Fruit fly (Drosophila melanogaster): Measurements from ENCODE around the gene Nubp2.

Nubp2 gene

DNA sequence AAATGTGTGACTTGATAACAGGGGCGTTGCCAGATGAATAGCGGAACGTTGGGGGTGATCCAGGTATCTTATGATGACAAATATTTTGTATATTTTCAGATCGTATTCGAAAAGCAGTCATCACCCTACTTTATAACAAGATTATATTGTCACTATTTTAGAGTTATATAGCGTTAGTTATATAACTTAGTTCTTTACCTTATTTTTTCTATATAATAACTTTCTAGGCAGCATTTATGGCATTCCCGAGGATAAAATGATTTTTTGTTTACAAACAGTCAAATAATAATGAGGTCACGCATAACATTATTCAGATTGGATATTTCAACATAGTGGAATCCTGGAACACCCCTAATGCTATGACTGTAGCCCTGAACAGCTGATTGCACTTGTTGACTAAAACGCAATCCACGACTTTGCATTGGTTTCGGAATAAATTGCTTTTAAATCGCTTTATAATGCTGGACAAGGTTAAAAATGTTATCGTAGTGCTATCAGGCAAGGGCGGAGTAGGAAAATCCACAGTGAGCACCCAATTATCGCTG is at the start of gene Nubp2 (continued):
- TF ChIP-seq ham (GFP tag; IDR thresholded peaks at IDR 0.05) (peak; percentile 73), CG2678 (tag; optimal IDR thresholded peaks at IDR 0.05) (peak; percentile 97), CG2120 (GFP tag; optimal IDR thresholded peaks at IDR 0.05) (peak; percentile 98), CG5953 (GFP tag; IDR thresholded peaks at IDR 0.05) (peak; percentile 65; the same call in 1 of the 2 replicates), CG1529 (GFP tag; optimal IDR thresholded peaks at IDR 0.05) (peak; percentile 89), sqz (GFP tag; optimal IDR thresholded peaks at IDR 0.05) (peak; percentile 90), lov (optimal IDR thresholded peaks at IDR 0.05) (no peak), lov (GFP tag; IDR thresholded peaks at IDR 0.05) (no peak), CG18262 (tag; optimal IDR thresholded peaks at IDR 0.05) (peak; percentile 96), CG31365 (tag; optimal IDR thresholded peaks at IDR 0.05) (peak; percentile 51), CG15514 (GFP tag; optimal IDR thresholded peaks at IDR 0.05) (peak; percentile 87), Max (GFP tag; optimal IDR thresholded peaks at IDR 0.05) (peak; percentile 96), salm (tag; optimal IDR thresholded peaks at IDR 0.05) (peak; percentile 84), Usf (GFP tag; optimal IDR thresholded peaks at IDR 0.05) (peak; percentile 93), Sry-β (GFP tag; optimal IDR thresholded peaks at IDR 0.05) (peak; percentile 62), Deaf1 (tag; optimal IDR thresholded peaks at IDR 0.05) (peak; percentile 77), Ravus (GFP tag; IDR thresholded peaks at IDR 0.05) (peak; percentile 71), tgo (GFP tag; IDR thresholded peaks at IDR 0.05) (peak; percentile 95), CG11247 (GFP tag; IDR thresholded peaks at IDR 0.05) (peak; percentile 90), Hr3 (GFP tag; optimal IDR thresholded peaks at IDR 0.05) (peak; percentile 99), zf30C (GFP tag; optimal IDR thresholded peaks at IDR 0.05) (peak; percentile 4), slou (GFP tag; optimal IDR thresholded peaks at IDR 0.05) (peak; percentile 94), YL-1 (GFP tag; optimal IDR thresholded peaks at IDR 0.05) (peak; percentile 84), HHEX (GFP tag; optimal IDR thresholded peaks at IDR 0.05) (peak; percentile 94), CG4707 (GFP tag; optimal IDR thresholded peaks at IDR 0.05) (peak; percentile 65), CkIIα-i1 (GFP tag; IDR thresholded peaks at IDR 0.05) (no peak), Rx (GFP tag; IDR thresholded peaks at IDR 0.05) (peak; percentile 84), CG9215 (GFP tag; IDR thresholded peaks at IDR 0.05) (peak; percentile 94), Antp (GFP tag; optimal IDR thresholded peaks at IDR 0.05) (peak; percentile 90), tap (tag; optimal IDR thresholded peaks at IDR 0.05) (peak; percentile 89), CG10209 (GFP tag; optimal IDR thresholded peaks at IDR 0.05) (peak; percentile 96), Spps (tag; optimal IDR thresholded peaks at IDR 0.05) (peak; percentile 92), CG18764 (GFP tag; optimal IDR thresholded peaks at IDR 0.05) (peak; percentile 94), NK7.1 (GFP tag; optimal IDR thresholded peaks at IDR 0.05) (peak; percentile 85), Camta (GFP tag; optimal IDR thresholded peaks at IDR 0.05) (peak; percentile 92), Chrac-16 (GFP tag; optimal IDR thresholded peaks at IDR 0.05) (peak; percentile 97), CG4404 (GFP tag; IDR thresholded peaks at IDR 0.05) (peak; percentile 96), CG8089 (GFP tag; optimal IDR thresholded peaks at IDR 0.05) (peak; percentile 79), nau (GFP tag; optimal IDR thresholded peaks at IDR 0.05) (peak; percentile 87), gem (tag; optimal IDR thresholded peaks at IDR 0.05) (peak; percentile 98), Med (GFP tag) (peak; percentile 98), CG17186 (GFP tag; optimal IDR thresholded peaks at IDR 0.05) (peak; percentile 84), CG6813 (GFP tag; optimal IDR thresholded peaks at IDR 0.05) (peak; percentile 64), emc (GFP tag; optimal IDR thresholded peaks at IDR 0.05) (peak; percentile 90), Dp (GFP tag; optimal IDR thresholded peaks at IDR 0.05) (peak; percentile 33), pum (GFP tag; optimal IDR thresholded peaks at IDR 0.05) (peak; percentile 96), CG6254 (GFP tag; optimal IDR thresholded peaks at IDR 0.05) (peak; percentile 83), stwl (tag; optimal IDR thresholded peaks at IDR 0.05) (peak; percentile 79), CG15696 (tag; optimal IDR thresholded peaks at IDR 0.05) (peak; percentile 98), peb (GFP tag; IDR thresholded peaks at IDR 0.05) (peak; percentile 83), Lim3 (GFP tag; IDR thresholded peaks at IDR 0.05) (peak; percentile 63; the same call in 1 of the 2 replicates)

Data from whole organism, embryonic.